Fruit fly (Drosophila melanogaster): ENCODE data around the gene Dhrs4.
A peak's percentile ranks its signal among the peaks of the same experiment; 100 is the strongest.

The Dhrs4 gene

DNA sequence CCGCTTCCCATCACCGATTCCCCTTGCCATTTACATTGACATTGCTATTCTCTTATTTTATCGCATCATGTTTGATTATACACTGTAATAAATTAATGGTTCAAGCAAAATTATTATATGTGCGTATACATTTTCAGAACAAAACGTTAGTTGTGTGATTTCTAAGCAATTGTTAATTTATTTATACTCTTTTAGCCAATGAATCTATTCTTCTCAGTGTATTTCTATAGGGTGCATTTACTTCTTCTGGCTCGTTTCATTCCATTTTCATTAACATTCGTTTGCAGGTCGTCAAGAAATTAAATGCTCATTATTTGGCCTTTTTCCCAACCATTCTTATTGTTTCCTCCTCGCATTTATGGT is 46.1 kb upstream of the Dhrs4 start (continued):
- TF ChIP-seq pzg (GFP tag; optimal IDR thresholded peaks at IDR 0.05) (no peak), cas (GFP tag; IDR thresholded peaks at IDR 0.05) (no peak), Tbp (GFP tag; optimal IDR thresholded peaks at IDR 0.05) (no peak), nmo (GFP tag; optimal IDR thresholded peaks at IDR 0.05) (peak; percentile 79), Taf1 (GFP tag; IDR thresholded peaks at IDR 0.05) (0 out of 2 replicates have a peak, but pooled peaks have one; percentile 33), CG43689 (GFP tag; IDR thresholded peaks at IDR 0.05) (peak; percentile 22; the same call in 1 of the 2 replicates), chm (GFP tag; IDR thresholded peaks at IDR 0.05) (peak; percentile 60; the same call in 1 of the 2 replicates), ems (GFP tag; optimal IDR thresholded peaks at IDR 0.05) (no peak), CG15269 (tag; optimal IDR thresholded peaks at IDR 0.05) (peak; percentile 61), Fer2 (tag; optimal IDR thresholded peaks at IDR 0.05) (no peak), CrebB (tag; optimal IDR thresholded peaks at IDR 0.05) (peak; percentile 8), CG13775 (GFP tag; optimal IDR thresholded peaks at IDR 0.05) (no peak), kay (GFP tag; optimal IDR thresholded peaks at IDR 0.05) (no peak), Lpt (GFP tag; optimal IDR thresholded peaks at IDR 0.05) (no peak), slp2 (GFP tag; optimal IDR thresholded peaks at IDR 0.05) (peak; percentile 52), CG14050 (GFP tag; IDR thresholded peaks at IDR 0.05) (no peak), CG2712 (tag; optimal IDR thresholded peaks at IDR 0.05) (peak; percentile 83), CG7357 (GFP tag; IDR thresholded peaks at IDR 0.05) (peak; percentile 32; the same call in 1 of the 3 replicates), stc (GFP tag; IDR thresholded peaks at IDR 0.05) (peak; percentile 60), CG17612 (GFP tag; IDR thresholded peaks at IDR 0.05) (no peak), cato (GFP tag; optimal IDR thresholded peaks at IDR 0.05; ENCODE audit: borderline replicate concordance) (no peak), CG17359 (tag; optimal IDR thresholded peaks at IDR 0.05) (peak; percentile 78), en (GFP tag; optimal IDR thresholded peaks at IDR 0.05) (peak; percentile 1), CG18619 (GFP tag; optimal IDR thresholded peaks at IDR 0.05) (no peak), sisA (GFP tag; IDR thresholded peaks at IDR 0.05) (peak; percentile 61), Dip3 (GFP tag; optimal IDR thresholded peaks at IDR 0.05) (peak; percentile 21), repo (GFP tag; optimal IDR thresholded peaks at IDR 0.05) (no peak), CG9215 (GFP tag; IDR thresholded peaks at IDR 0.05) (0 out of 2 replicates have a peak, but pooled peaks have one; percentile 18), Abd-B (GFP tag; optimal IDR thresholded peaks at IDR 0.05) (peak; percentile 74), ara (GFP tag; IDR thresholded peaks at IDR 0.05) (peak; percentile 77), CG31224 (GFP tag; IDR thresholded peaks at IDR 0.05) (no peak), CG2129 (GFP tag; IDR thresholded peaks at IDR 0.05; ENCODE audit: partially characterized antibody) (no peak), CG8089 (GFP tag; optimal IDR thresholded peaks at IDR 0.05) (peak; percentile 59), pfk (GFP tag; optimal IDR thresholded peaks at IDR 0.05) (no peak), CG2116 (GFP tag; optimal IDR thresholded peaks at IDR 0.05) (no peak), dysf (GFP tag; IDR thresholded peaks at IDR 0.05) (peak; percentile 61), Dip2 (GFP tag; IDR thresholded peaks at IDR 0.05) (no peak), CG8924 (tag; optimal IDR thresholded peaks at IDR 0.05) (no peak), tx (GFP tag; optimal IDR thresholded peaks at IDR 0.05) (no peak), gce (GFP tag; IDR thresholded peaks at IDR 0.05) (0 out of 3 replicates have a peak, but pooled peaks have one; percentile 37), dmrt99B (tag; optimal IDR thresholded peaks at IDR 0.05) (peak; percentile 59), salm (tag; optimal IDR thresholded peaks at IDR 0.05) (peak; percentile 14), MESR4 (GFP tag; optimal IDR thresholded peaks at IDR 0.05) (no peak), CG12942 (GFP tag; optimal IDR thresholded peaks at IDR 0.05) (peak; percentile 18), CG8290 (GFP tag; optimal IDR thresholded peaks at IDR 0.05) (no peak), CG8290 (tag; optimal IDR thresholded peaks at IDR 0.05) (peak in 1 of 2 experiments; percentile 65), Myb (GFP tag; optimal IDR thresholded peaks at IDR 0.05) (no peak), CG9817 (tag; optimal IDR thresholded peaks at IDR 0.05) (peak; percentile 23), CG10321 (GFP tag; IDR thresholded peaks at IDR 0.05) (no peak), gfzf (GFP tag; optimal IDR thresholded peaks at IDR 0.05) (no peak), shn (GFP tag; optimal IDR thresholded peaks at IDR 0.05) (peak; percentile 29), gcm (GFP tag; optimal IDR thresholded peaks at IDR 0.05) (no peak)
